Fruit fly (Drosophila melanogaster) ovary, adult (tissue): ENCODE data around the gene CG45603.

Experiments used
- CG17801 ChIP-seq: fragments of 200-800 bp; optimal IDR thresholded peaks from 2 replicates; lab custom pipeline; 2019; ENCODE audit warnings: missing biosample characterization, mild to moderate bottlenecking, missing genetic modification characterization, moderate library complexity; ENCODE audit not compliant: partially characterized antibody

The CG45603 gene

dm6 chrX:12274335-12274734 lies at the start of gene CG45603:
Gene CG45603 (plus strand): TSS chrX:12274635.
- no peak for TF ChIP-seq CG17801 (GFP tag; lab: Kevin White, UChicago)

- TF ChIP-seq CG17801 (GFP tag; lab: Kevin White, UChicago): no peak
These were observed 49.0 kb upstream of the CG45603 start for dm6 chrX:12225325-12225972.

dm6 chrX:12226561-12226960 lies 47.9 kb upstream of the CG45603 start:
- no peak for TF ChIP-seq CG17801 (GFP tag; lab: Kevin White, UChicago)

DNA sequence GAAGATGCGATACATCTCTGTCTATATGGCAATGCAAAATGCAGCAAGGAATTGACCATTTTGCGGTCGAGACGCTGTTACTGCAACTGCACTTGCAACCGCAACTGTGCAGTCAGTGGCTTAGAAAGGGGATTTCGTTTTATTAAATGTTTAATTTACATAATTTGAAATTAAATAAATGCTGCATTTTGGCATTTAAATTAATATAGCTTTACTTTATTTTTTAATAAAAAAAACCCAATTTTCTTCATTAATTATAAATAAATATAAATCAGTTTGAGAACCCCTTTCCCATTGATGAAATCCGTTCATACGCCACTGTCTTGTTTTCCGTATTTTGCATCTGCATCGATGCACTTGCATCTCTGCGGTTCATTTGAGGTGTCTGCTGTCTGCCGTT lies 46.5 kb upstream of the CG45603 start:
- TF ChIP-seq CG17801 (GFP tag; lab: Kevin White, UChicago): no peak

DNA sequence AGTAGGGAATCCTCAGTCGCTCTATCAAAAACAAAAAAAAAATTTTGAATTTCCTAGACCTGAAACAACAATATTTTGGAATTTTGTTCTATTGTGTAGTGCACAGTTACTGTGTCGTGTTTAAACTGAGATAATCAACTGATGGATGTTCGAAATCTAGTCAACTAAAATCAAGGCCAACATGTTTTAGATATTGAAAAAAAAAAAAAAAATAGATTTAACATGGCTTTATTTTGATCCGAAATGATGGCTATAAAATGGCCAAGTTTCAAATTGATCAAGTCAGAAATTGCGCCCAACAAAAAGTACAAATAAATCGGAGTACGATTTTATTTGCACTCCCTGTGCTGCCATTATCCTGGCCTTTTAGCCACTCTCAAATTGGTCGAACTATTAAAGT lies 38.7 kb upstream of the CG45603 start, which contains the start of gene CG32655:
CG32655 (minus strand) TSS at position 101 of the 400 bp plus-strand sequence.
- no peak for TF ChIP-seq CG17801 (GFP tag; lab: Kevin White, UChicago)

DNA sequence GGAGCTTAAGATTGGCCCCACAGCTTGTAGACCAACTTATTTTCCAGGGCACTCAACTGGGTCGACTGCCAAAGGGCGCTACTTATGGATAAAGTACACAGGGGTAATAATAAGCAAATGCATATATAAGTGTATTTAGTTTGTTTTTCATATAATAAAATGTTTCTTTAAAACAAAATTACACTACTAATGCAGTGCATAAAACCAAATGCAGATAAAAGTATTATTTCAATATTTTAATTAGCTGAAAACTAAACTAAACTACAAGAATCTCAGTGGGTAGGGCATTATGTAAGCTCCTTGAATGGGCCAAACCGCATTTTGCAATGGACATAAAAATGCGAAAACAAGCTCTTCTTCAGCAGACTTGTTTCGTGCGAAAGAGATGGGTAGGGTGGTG lies 34.9 kb upstream of the CG45603 start:
- TF ChIP-seq CG17801 (GFP tag; lab: Kevin White, UChicago): no peak

DNA sequence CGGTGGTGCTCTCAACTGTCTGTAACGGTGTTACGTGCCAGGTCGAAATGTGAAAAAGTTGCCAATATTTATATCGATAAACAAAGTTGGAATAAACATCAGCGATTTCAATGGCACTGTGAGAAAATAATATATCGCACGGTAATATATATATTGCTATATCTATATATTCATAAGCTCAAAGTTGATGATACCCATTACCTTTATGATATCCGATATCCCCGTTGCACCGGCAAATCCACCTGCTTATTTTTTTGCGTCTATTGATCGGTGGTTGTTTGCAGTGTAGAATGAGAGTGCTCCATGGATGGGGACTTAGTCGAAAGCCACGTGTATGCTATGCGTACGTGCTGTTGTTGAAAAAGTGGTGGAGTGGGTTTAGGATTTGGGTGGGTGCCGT lies 33.4 kb upstream of the CG45603 start:
- TF ChIP-seq CG17801 (GFP tag; lab: Kevin White, UChicago): no peak

dm6 chrX:12242375-12242774 lies 32.1 kb upstream of the CG45603 start:
- no peak for TF ChIP-seq CG17801 (GFP tag; lab: Kevin White, UChicago)

dm6 chrX:12245622-12246021 lies 28.8 kb upstream of the CG45603 start:
- no peak for TF ChIP-seq CG17801 (GFP tag; lab: Kevin White, UChicago)

DNA sequence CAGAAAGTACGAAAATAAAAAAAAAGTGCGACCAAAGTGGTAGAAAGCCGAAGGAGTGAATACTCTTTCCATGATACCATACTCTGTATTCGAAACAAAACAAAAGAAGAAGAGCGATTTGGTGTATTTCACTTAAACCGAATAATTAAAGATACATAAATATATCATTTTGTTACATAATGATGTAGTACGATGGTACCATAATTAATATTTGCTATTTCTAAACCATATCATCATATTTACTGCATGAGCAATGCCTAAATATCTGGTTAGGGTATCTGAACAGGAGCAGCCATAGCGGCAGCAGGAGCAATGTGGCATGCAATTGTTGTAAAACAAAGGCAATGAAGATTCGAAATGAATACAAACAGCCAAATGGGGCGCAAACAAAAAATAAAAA lies 28.1 kb upstream of the CG45603 start:
- no peak for TF ChIP-seq CG17801 (GFP tag; lab: Kevin White, UChicago)

DNA sequence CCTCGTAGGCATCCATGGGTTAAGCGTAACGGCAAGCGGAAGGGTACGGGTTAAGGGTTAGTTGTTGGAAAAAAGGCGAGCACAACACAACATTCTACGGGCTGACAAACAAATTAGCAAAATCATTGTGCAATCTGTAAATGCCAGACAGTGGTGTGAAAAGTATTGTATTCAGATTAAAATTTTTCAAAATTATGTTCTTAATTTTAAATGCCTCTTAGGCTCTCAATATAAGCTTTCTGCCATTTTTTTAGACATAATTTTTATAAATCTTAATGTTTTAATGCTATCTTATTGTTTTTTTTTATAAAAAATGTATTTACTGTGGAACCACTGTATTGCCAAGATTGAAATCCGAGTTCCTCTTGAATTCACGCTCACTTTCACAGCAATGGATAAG lies 26.4 kb upstream of the CG45603 start:
- TF ChIP-seq CG17801 (GFP tag; lab: Kevin White, UChicago): no peak

- TF ChIP-seq CG17801 (GFP tag; lab: Kevin White, UChicago): no peak
These were observed 25.6 kb upstream of the CG45603 start for dm6 chrX:12248836-12249235.

- TF ChIP-seq CG17801 (GFP tag; lab: Kevin White, UChicago): no peak
These were observed 15.5 kb upstream of the CG45603 start for dm6 chrX:12258928-12259327.

DNA sequence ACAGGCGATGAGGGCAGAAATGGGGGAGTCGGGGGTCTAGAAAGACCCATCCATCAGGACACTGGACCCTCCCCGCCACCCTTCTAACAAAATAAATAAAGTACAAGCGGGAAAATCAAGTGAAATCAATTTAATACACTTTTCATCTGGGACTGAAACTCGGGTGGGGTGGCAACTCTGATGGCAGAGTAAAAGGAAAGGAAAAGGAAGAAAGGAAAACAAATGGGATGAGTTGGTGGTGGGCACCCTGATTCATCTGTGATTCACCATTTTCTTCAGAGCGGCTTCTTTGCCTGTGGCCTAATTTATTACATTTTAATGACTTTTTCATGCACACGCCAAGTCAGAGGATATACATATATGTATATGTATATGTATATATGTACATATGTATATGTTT lies 15.0 kb upstream of the CG45603 start:
- no peak for TF ChIP-seq CG17801 (GFP tag; lab: Kevin White, UChicago)

DNA sequence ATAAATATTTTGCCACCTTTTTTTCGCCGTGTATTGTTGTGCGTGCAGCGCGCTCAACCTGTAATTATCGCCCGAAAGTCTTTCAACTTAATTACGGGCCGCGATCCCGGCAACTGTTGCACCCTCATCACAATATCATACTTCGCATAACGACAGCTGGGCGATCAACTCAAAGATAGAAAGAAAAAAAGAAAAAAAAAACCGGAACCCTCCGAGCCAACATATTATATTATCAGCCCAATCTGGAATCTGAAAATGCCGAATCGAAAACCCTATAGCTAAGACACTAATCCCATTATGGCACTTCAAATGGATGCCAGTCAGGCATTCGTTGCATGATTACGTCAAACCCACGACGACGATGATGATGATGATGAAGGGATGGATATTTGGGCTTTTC lies 13.6 kb upstream of the CG45603 start:
- TF ChIP-seq CG17801 (GFP tag; lab: Kevin White, UChicago): no peak

DNA sequence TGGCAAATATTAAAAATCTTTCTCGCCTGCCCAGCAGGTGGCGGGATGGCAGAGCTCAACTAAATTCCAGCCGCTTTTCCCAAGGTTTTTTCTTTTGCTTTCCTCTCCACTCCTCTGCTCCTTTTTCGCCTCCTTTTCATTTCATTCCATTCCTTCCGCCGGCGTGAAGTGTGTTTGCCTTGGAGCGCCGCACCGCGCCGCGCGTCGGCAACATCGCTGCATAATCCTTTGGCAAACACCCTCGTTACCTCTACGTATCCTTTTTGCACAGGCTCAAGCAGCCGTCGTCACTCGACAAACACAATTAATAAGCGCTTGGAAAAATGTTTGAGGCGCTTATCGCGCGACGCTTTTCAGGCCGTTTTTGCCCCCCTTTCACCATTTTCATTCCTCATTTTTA lies 8.4 kb upstream of the CG45603 start:
- no peak for TF ChIP-seq CG17801 (GFP tag; lab: Kevin White, UChicago)

dm6 chrX:12268191-12268590 lies 6.2 kb upstream of the CG45603 start:
- TF ChIP-seq CG17801 (GFP tag; lab: Kevin White, UChicago): no peak
